Worm (Caenorhabditis elegans): Measurements from ENCODE around the gene Y62H9A.11.

ce11 chrX:11865083-11865482, 42.1 kb downstream of the Y62H9A.11 start, which contains the start of gene F54F7.6:
- TF ChIP-seq alr-1 (tag; optimal IDR thresholded peaks at IDR 0.05) (no peak), lsy-2 (tag; optimal IDR thresholded peaks at IDR 0.05) (no peak), ama-1 (optimal IDR thresholded peaks at IDR 0.05) (no peak), aly-2 (tag; optimal IDR thresholded peaks at IDR 0.05) (no peak), unc-62 (GFP tag; optimal IDR thresholded peaks at IDR 0.05) (no peak), lin-39 (tag; optimal IDR thresholded peaks at IDR 0.05) (no peak), nhr-237 (tag; optimal IDR thresholded peaks at IDR 0.05) (no peak), skn-1 (tag; optimal IDR thresholded peaks at IDR 0.05) (no peak), ztf-4 (tag; optimal IDR thresholded peaks at IDR 0.05) (no peak), ztf-11 (tag; optimal IDR thresholded peaks at IDR 0.05) (no peak), snpc-4 (tag; optimal IDR thresholded peaks at IDR 0.05) (no peak)

All from whole organism, L2 larva.